Fruit fly (Drosophila melanogaster) whole organism, pupa: ENCODE results near the gene nkt.

ENCODE experiments used
- CG10348 ChIP-seq: fragments of 200-800 bp; sonication (Bioruptor generic); IDR thresholded peaks from 2 replicates; pipeline ENCODE4 v1.3.6; 2022; ENCODE audit warnings: missing biosample characterization, missing genetic modification characterization
- CG15710 ChIP-seq: fragments of 200-800 bp; sonication (Bioruptor generic); optimal IDR thresholded peaks from 2 replicates; lab custom pipeline; 2018; ENCODE audit warnings: missing biosample characterization, mild to moderate bottlenecking, missing genetic modification characterization, moderate library complexity
- CG32121 ChIP-seq: fragments of 200-800 bp; sonication (Bioruptor generic); IDR thresholded peaks from 2 replicates; pipeline ENCODE4 v1.3.6; 2022; ENCODE audit warnings: missing biosample characterization, missing genetic modification characterization
- CG34367 ChIP-seq: fragments of 200-800 bp; sonication (Bioruptor generic); optimal IDR thresholded peaks from 2 replicates; lab custom pipeline; 2018; ENCODE audit warnings: missing biosample characterization, mild to moderate bottlenecking, missing genetic modification characterization
- CG8301 ChIP-seq: fragments of 200-800 bp; sonication (Bioruptor generic); optimal IDR thresholded peaks from 2 replicates; lab custom pipeline; 2018; ENCODE audit warnings: missing biosample characterization, mild to moderate bottlenecking, missing genetic modification characterization
- CG9948 ChIP-seq: fragments of 200-800 bp; sonication (Bioruptor generic); optimal IDR thresholded peaks from 2 replicates; lab custom pipeline; 2018; ENCODE audit warnings: missing biosample characterization, mild to moderate bottlenecking, missing genetic modification characterization, moderate library complexity
- Pif1A ChIP-seq: fragments of 200-800 bp; sonication (Bioruptor generic); optimal IDR thresholded peaks from 3 replicates; lab custom pipeline; 2016; ENCODE audit warnings: missing biosample characterization, missing genetic modification characterization
- Pif1B ChIP-seq: fragments of 200-800 bp; sonication (Bioruptor generic); optimal IDR thresholded peaks from 3 replicates; lab custom pipeline; 2016; ENCODE audit warnings: missing biosample characterization, missing genetic modification characterization
- gl ChIP-seq: fragments of 200-800 bp; sonication (Bioruptor generic); optimal IDR thresholded peaks from 2 replicates; lab custom pipeline; 2018; ENCODE audit warnings: missing biosample characterization, mild to moderate bottlenecking, missing genetic modification characterization
- rn ChIP-seq: fragments of 200-800 bp; sonication (Bioruptor generic); IDR thresholded peaks from 2 replicates; pipeline ENCODE4 v1.3.6; 2022; ENCODE audit warnings: missing biosample characterization, missing genetic modification characterization

- TF ChIP-seq CG32121 (GFP tag; lab: Robert Waterston, UW) (peak; percentile 96), gl (tag; lab: Kevin White, UChicago) (peak; percentile 100), CG9948 (tag; lab: Kevin White, UChicago) (peak; percentile 95), Pif1B (GFP tag; lab: Kevin White, UChicago) (peak; percentile 99), CG34367 (tag; lab: Kevin White, UChicago) (peak; percentile 99), rn (GFP tag; lab: Robert Waterston, UW) (peak; percentile 94), CG15710 (tag; lab: Kevin White, UChicago) (peak; percentile 97), CG10348 (GFP tag; lab: Robert Waterston, UW) (0 out of 2 replicates have a peak, but pooled peaks have one; percentile 9), Pif1A (peak; percentile 99), CG8301 (peak; percentile 96)
These were observed 45.1 kb downstream of the nkt start for dm6 chr3L:11246046-11246887.
